Worm (Caenorhabditis elegans) whole organism, L4 larva: ENCODE results near the gene lgc-1.

Source experiments
- F26F4.8 ChIP-seq: fragments of 200-800 bp; sonication (Bioruptor generic); conservative IDR thresholded peaks from 2 replicates; pipeline ENCODE4 v1.3.6; 2022; ENCODE audit warnings: missing genetic modification characterization, missing compliant biosample characterization
- F44E2.7 ChIP-seq: fragments of 200-800 bp; sonication (Bioruptor generic); IDR thresholded peaks from 2 replicates; pipeline ENCODE4 v2.1.2; 2022; ENCODE audit warnings: missing genetic modification characterization, missing compliant biosample characterization
- R02D3.7 ChIP-seq: fragments of 150-350 bp; sonication (generic microtip); optimal IDR thresholded peaks from 3 replicates; lab custom pipeline; 2014; ENCODE audit warnings: missing biosample characterization, missing genetic modification characterization
- Y5F2A.4 ChIP-seq: fragments of 200-800 bp; sonication (Bioruptor generic); optimal IDR thresholded peaks from 2 replicates; lab custom pipeline; 2018; ENCODE audit warnings: mild to moderate bottlenecking, missing genetic modification characterization, missing compliant biosample characterization
- aha-1 ChIP-seq: fragments of 150-350 bp; peaks from one replicate; lab custom pipeline; 2014; ENCODE audit warnings: missing biosample characterization, missing genetic modification characterization
- ceh-32 ChIP-seq: sonication (generic microtip); optimal IDR thresholded peaks from 2 replicates; lab custom pipeline; 2016; ENCODE audit warnings: mild to moderate bottlenecking, missing genetic modification characterization, missing compliant biosample characterization; ENCODE audit not compliant: poor library complexity
- ces-1 ChIP-seq: fragments of 150-350 bp; sonication (generic microtip); optimal IDR thresholded peaks from 4 replicates; lab custom pipeline; 2014; ENCODE audit warnings: missing biosample characterization, missing genetic modification reagents, missing genetic modification characterization
- cey-2 ChIP-seq: sonication (generic microtip); optimal IDR thresholded peaks from 3 replicates; lab custom pipeline; 2017; ENCODE audit warnings: missing genetic modification characterization, mild to moderate bottlenecking, missing compliant biosample characterization, antibody characterized with exemption, borderline replicate concordance; ENCODE audit not compliant: insufficient read depth
- ctbp-1 ChIP-seq: fragments of 200-800 bp; sonication (Bioruptor generic); IDR thresholded peaks from 2 replicates; pipeline ENCODE4 v1.3.6; 2022; ENCODE audit warnings: missing genetic modification reagents, missing genetic modification characterization, missing compliant biosample characterization
- duxl-1 ChIP-seq: sonication (generic microtip); optimal IDR thresholded peaks from 2 replicates; lab custom pipeline; 2016; ENCODE audit warnings: mild to moderate bottlenecking, missing genetic modification characterization, moderate library complexity, missing compliant biosample characterization; ENCODE audit not compliant: poor library complexity
- egl-43 ChIP-seq: fragments of 200-800 bp; sonication (Bioruptor generic); IDR thresholded peaks from 2 replicates; pipeline ENCODE4 v1.3.6; 2022; ENCODE audit warnings: missing genetic modification reagents, missing genetic modification characterization, missing compliant biosample characterization
- fos-1 ChIP-seq: fragments of 150-350 bp; optimal IDR thresholded peaks from 2 replicates; lab custom pipeline; 2014; ENCODE audit warnings: missing biosample characterization, missing genetic modification characterization
- hif-1 ChIP-seq, 2 experiments: sonication (generic microtip); optimal IDR thresholded peaks; 2 replicates each; lab custom pipeline; 2016 to 2017; ENCODE audit warnings: missing compliant biosample characterization in 2 of 2, missing genetic modification characterization in 2 of 2, missing genetic modification reagents in 2 of 2, missing genotype in 2 of 2, mild to moderate bottlenecking in 1 of 2
- hlh-11 ChIP-seq: fragments of 200-800 bp; sonication (Bioruptor generic); optimal IDR thresholded peaks from 2 replicates; lab custom pipeline; 2018; ENCODE audit warnings: mild to moderate bottlenecking, missing genetic modification characterization, missing compliant biosample characterization
- lin-1 ChIP-seq: fragments of 200-800 bp; sonication (Bioruptor generic); IDR thresholded peaks from 2 replicates; pipeline ENCODE4 v1.3.6; 2022; ENCODE audit warnings: missing genetic modification reagents, missing genetic modification characterization, missing compliant biosample characterization
- lin-15B ChIP-seq: fragments of 150-350 bp; sonication (generic microtip); optimal IDR thresholded peaks from 3 replicates; lab custom pipeline; 2014; ENCODE audit warnings: missing biosample characterization, missing genetic modification characterization
- lin-29 ChIP-seq: fragments of 200-800 bp; sonication (Bioruptor generic); IDR thresholded peaks from 2 replicates; pipeline ENCODE4 v1.3.6; 2022; ENCODE audit warnings: missing genetic modification reagents, missing genetic modification characterization, missing compliant biosample characterization
- lsy-2 ChIP-seq, 2 experiments: fragments of 150-350 bp in 1 of 2; sonication (generic microtip) in 1 of 2; optimal IDR thresholded peaks; 2 replicates each; lab custom pipeline; 2014 to 2017; ENCODE audit warnings: missing biosample characterization in 2 of 2, missing genetic modification characterization in 2 of 2
- mdl-1 ChIP-seq, 2 experiments: fragments of 150-350 bp in 1 of 2; sonication (generic microtip) in 1 of 2; optimal IDR thresholded peaks; 2 replicates each; lab custom pipeline; 2014 to 2017; ENCODE audit warnings: missing biosample characterization in 2 of 2, missing genetic modification characterization in 2 of 2
- mep-1 ChIP-seq: fragments of 150-350 bp; sonication (generic microtip); optimal IDR thresholded peaks from 3 replicates; lab custom pipeline; 2014; ENCODE audit warnings: missing biosample characterization, missing genetic modification characterization
- nhr-102 ChIP-seq: sonication (generic microtip); optimal IDR thresholded peaks from 2 replicates; lab custom pipeline; 2016; ENCODE audit warnings: mild to moderate bottlenecking, missing genetic modification characterization, moderate library complexity, missing compliant biosample characterization
- nhr-111 ChIP-seq: fragments of 200-800 bp; sonication (Bioruptor generic); optimal IDR thresholded peaks from 2 replicates; lab custom pipeline; 2018; ENCODE audit warnings: mild to moderate bottlenecking, missing genetic modification characterization, missing compliant biosample characterization
- nhr-237 ChIP-seq: sonication (generic microtip); optimal IDR thresholded peaks from 2 replicates; lab custom pipeline; 2017; ENCODE audit warnings: missing biosample characterization, missing genetic modification characterization
- nhr-28 ChIP-seq: fragments of 150-350 bp; optimal IDR thresholded peaks from 2 replicates; lab custom pipeline; 2014; ENCODE audit warnings: missing biosample characterization, missing genetic modification characterization
- nhr-42 ChIP-seq: fragments of 200-800 bp; sonication (Bioruptor generic); IDR thresholded peaks from 2 replicates; pipeline ENCODE4 v1.3.6; 2022; ENCODE audit warnings: missing genetic modification characterization, missing compliant biosample characterization
- nhr-48 ChIP-seq: sonication (generic microtip); optimal IDR thresholded peaks from 2 replicates; lab custom pipeline; 2016; ENCODE audit warnings: mild to moderate bottlenecking, missing genetic modification characterization, missing compliant biosample characterization
- nhr-6 ChIP-seq: fragments of 150-350 bp; optimal IDR thresholded peaks from 2 replicates; lab custom pipeline; 2014; ENCODE audit warnings: missing biosample characterization, missing genetic modification characterization
- nhr-77 ChIP-seq: fragments of 150-350 bp; optimal IDR thresholded peaks from 2 replicates; lab custom pipeline; 2014; ENCODE audit warnings: missing biosample characterization, missing genetic modification characterization
- sdz-12 ChIP-seq: fragments of 200-800 bp; sonication (Bioruptor generic); optimal IDR thresholded peaks from 2 replicates; lab custom pipeline; 2018; ENCODE audit warnings: mild to moderate bottlenecking, missing genetic modification characterization, missing compliant biosample characterization
- unc-39 ChIP-seq: sonication (generic microtip); optimal IDR thresholded peaks from 2 replicates; lab custom pipeline; 2017; ENCODE audit warnings: missing biosample characterization, missing genetic modification characterization
- unc-62 ChIP-seq, 3 experiments: fragments of 150-350 bp in 1 of 3; sonication (generic microtip); optimal IDR thresholded peaks in 2 of 3; peaks in 1 of 3; 1 replicate in 1 of 3; 2 replicates in 2 of 3; lab custom pipeline; 2014 to 2017; ENCODE audit warnings: missing biosample characterization in 3 of 3, missing genetic modification characterization in 3 of 3, missing genetic modification reagents in 3 of 3, missing genotype in 1 of 3
- zfp-3 ChIP-seq: fragments of 200-800 bp; sonication (Bioruptor generic); conservative IDR thresholded peaks from 2 replicates; pipeline ENCODE4 v1.3.6; 2022; ENCODE audit warnings: missing genetic modification reagents, missing genetic modification characterization, missing compliant biosample characterization
- ztf-7 ChIP-seq: fragments of 150-350 bp; optimal IDR thresholded peaks from 2 replicates; lab custom pipeline; 2014; ENCODE audit warnings: missing biosample characterization, missing genetic modification characterization

Gene lgc-1

DNA sequence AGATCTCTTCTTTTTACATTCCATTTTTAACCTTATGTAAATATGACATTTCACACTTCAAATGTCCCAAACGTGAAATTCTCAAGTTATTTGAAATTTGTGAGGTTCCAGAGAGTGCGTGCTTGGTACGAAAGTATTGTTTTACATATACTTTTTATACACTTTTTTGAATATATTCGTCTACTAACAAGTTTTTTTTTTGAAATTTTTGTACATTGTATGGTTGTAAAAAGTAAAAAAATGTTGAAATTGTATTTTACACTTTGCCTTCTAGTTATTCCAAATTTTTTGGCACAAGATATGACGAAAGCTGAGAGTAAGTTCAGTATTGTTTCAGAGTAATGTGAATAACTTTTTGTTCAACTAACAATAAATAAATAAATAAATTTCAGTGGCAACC lies at the start of gene lgc-1:
Gene lgc-1 (plus strand): TSS at position 301 of the 400 bp plus-strand sequence.
- TF ChIP-seq unc-39, result no peak
- TF ChIP-seq F44E2.7, result no peak
- no peak for TF ChIP-seq lin-15B (tag; lab: Kevin White, UChicago)
- no peak for TF ChIP-seq mdl-1 (tag; optimal IDR thresholded peaks at IDR 0.05; lab: Kevin White, UChicago)
- TF ChIP-seq sdz-12 (GFP tag; lab: Kevin White, UChicago), result no peak
- TF ChIP-seq unc-62 (GFP tag; optimal IDR thresholded peaks at IDR 0.05 in 1 of 2; lab: Kevin White, UChicago), result no peak
- TF ChIP-seq unc-62 (tag; optimal IDR thresholded peaks at IDR 0.05; lab: Kevin White, UChicago), result no peak
- TF ChIP-seq F26F4.8 (GFP tag; lab: Robert Waterston, UW), result no peak
- TF ChIP-seq lsy-2 (tag; optimal IDR thresholded peaks at IDR 0.05; lab: Kevin White, UChicago), result no peak
- no peak for TF ChIP-seq Y5F2A.4 (GFP tag; lab: Kevin White, UChicago)
- no peak for TF ChIP-seq lin-29 (GFP tag; lab: Robert Waterston, UW)
- TF ChIP-seq R02D3.7 (tag; lab: Kevin White, UChicago), result no peak

ce11 chrV:4094740-4095139 lies 40.1 kb upstream of the lgc-1 start, which contains the start of gene nhr-181:
TSS of gene nhr-181 (plus strand) at chrV:4095040.
- TF ChIP-seq unc-62 (GFP tag; optimal IDR thresholded peaks at IDR 0.05 in 1 of 2; lab: Kevin White, UChicago), result peak in 1 of 2 experiments; percentile 27
- no peak for TF ChIP-seq unc-62 (tag; optimal IDR thresholded peaks at IDR 0.05; lab: Kevin White, UChicago)
- TF ChIP-seq sdz-12 (GFP tag; lab: Kevin White, UChicago), result no peak

- no peak for TF ChIP-seq nhr-111 (GFP tag; lab: Kevin White, UChicago)
- no peak for TF ChIP-seq nhr-237 (tag; lab: Kevin White, UChicago)
- TF ChIP-seq nhr-77 (tag; lab: Kevin White, UChicago), result no peak
- TF ChIP-seq hif-1 (tag; optimal IDR thresholded peaks at IDR 0.05; lab: Kevin White, UChicago), result no peak
- no peak for TF ChIP-seq unc-39
- TF ChIP-seq mep-1 (tag; lab: Kevin White, UChicago), result no peak
- TF ChIP-seq, all 104 proteins: peak for 0
Observed at ce11 chrV:4101567-4101966, 33.3 kb upstream of the lgc-1 start, which contains the start of gene srj-40. TSS of gene srj-40 (plus strand) at chrV:4101867.

- TF ChIP-seq nhr-111 (GFP tag; lab: Kevin White, UChicago) (no peak), nhr-42 (no peak), nhr-28 (no peak), cey-2 (tag; lab: Kevin White, UChicago) (no peak), lin-1 (GFP tag; lab: Robert Waterston, UW) (no peak), unc-62 (GFP tag; optimal IDR thresholded peaks at IDR 0.05 in 1 of 2; lab: Kevin White, UChicago) (no peak), unc-62 (tag; optimal IDR thresholded peaks at IDR 0.05; lab: Kevin White, UChicago) (no peak), nhr-48 (tag; lab: Kevin White, UChicago) (no peak), egl-43 (no peak), ces-1 (GFP tag; lab: Kevin White, UChicago) (no peak), zfp-3 (GFP tag; lab: Robert Waterston, UW) (no peak), ceh-32 (tag; lab: Kevin White, UChicago) (no peak), nhr-6 (tag; lab: Kevin White, UChicago) (no peak), hlh-11 (tag; lab: Kevin White, UChicago) (no peak), ctbp-1 (GFP tag; lab: Robert Waterston, UW) (no peak), nhr-102 (tag; lab: Kevin White, UChicago) (no peak), aha-1 (no peak), ztf-7 (tag; lab: Kevin White, UChicago) (no peak), fos-1 (tag; lab: Kevin White, UChicago) (no peak), duxl-1 (tag; lab: Kevin White, UChicago) (no peak)
Observed at ce11 chrV:4104298-4104697, 30.5 kb upstream of the lgc-1 start, which contains the start of gene srj-39. TSS of gene srj-39 (plus strand) at chrV:4104598.
